Fruit fly (Drosophila melanogaster): ENCODE data around the gene CG14073.

The CG14073 gene

dm6 chr3L:18822450-18823220 lies 2.2 kb upstream of the CG14073 start, which contains the start of gene Cat (continued):
- TF ChIP-seq Oli (tag; optimal IDR thresholded peaks at IDR 0.05) (no peak), CG18476 (GFP tag; optimal IDR thresholded peaks at IDR 0.05) (peak; percentile 37), CG17328 (GFP tag; IDR thresholded peaks at IDR 0.05) (no peak), chn (GFP tag; optimal IDR thresholded peaks at IDR 0.05) (no peak), CG3726 (GFP tag; IDR thresholded peaks at IDR 0.05) (no peak), crp (GFP tag; optimal IDR thresholded peaks at IDR 0.05) (peak in 1 of 2 experiments; percentile 12), Pdp1 (GFP tag; optimal IDR thresholded peaks at IDR 0.05) (peak in 1 of 2 experiments; percentile 98), CG18764 (GFP tag; optimal IDR thresholded peaks at IDR 0.05) (no peak), HLH4C (GFP tag; IDR thresholded peaks at IDR 0.05; ENCODE audit: partially characterized antibody) (peak; percentile 79), gsb (GFP tag; IDR thresholded peaks at IDR 0.05) (no peak), Chrac-16 (GFP tag; optimal IDR thresholded peaks at IDR 0.05) (peak; percentile 27), odd (GFP tag; optimal IDR thresholded peaks at IDR 0.05) (no peak), H15 (GFP tag; IDR thresholded peaks at IDR 0.05) (no peak), croc (GFP tag; conservative IDR thresholded peaks at IDR 0.05) (no peak), CG9932 (GFP tag; IDR thresholded peaks at IDR 0.05) (no peak), E2f2 (GFP tag; IDR thresholded peaks at IDR 0.05) (peak; percentile 28; the same call in 1 of the 2 replicates), sisA (GFP tag; IDR thresholded peaks at IDR 0.05) (no peak), unpg (GFP tag; optimal IDR thresholded peaks at IDR 0.05) (peak; percentile 29), fu2 (GFP tag; optimal IDR thresholded peaks at IDR 0.05) (no peak), cg (GFP tag; optimal IDR thresholded peaks at IDR 0.05) (peak; percentile 99), CG9215 (GFP tag; IDR thresholded peaks at IDR 0.05) (no peak), BtbVII (GFP tag; optimal IDR thresholded peaks at IDR 0.05) (peak; percentile 16), CG15514 (GFP tag; optimal IDR thresholded peaks at IDR 0.05) (peak; percentile 45), CG8765 (GFP tag; IDR thresholded peaks at IDR 0.05) (no peak), bbx (GFP tag; IDR thresholded peaks at IDR 0.05; ENCODE audit: partially characterized antibody) (peak; percentile 88), toy (GFP tag; IDR thresholded peaks at IDR 0.05) (no peak), Jarid2 (GFP tag; optimal IDR thresholded peaks at IDR 0.05) (peak; percentile 8), wek (GFP tag; optimal IDR thresholded peaks at IDR 0.05) (no peak), CG10959 (GFP tag; IDR thresholded peaks at IDR 0.05) (no peak), CG32532 (GFP tag; IDR thresholded peaks at IDR 0.05) (0 out of 2 replicates have a peak, but pooled peaks have one; percentile 19), CG11398 (GFP tag; optimal IDR thresholded peaks at IDR 0.05) (no peak), Dll (GFP tag; IDR thresholded peaks at IDR 0.05; ENCODE audit: partially characterized antibody) (peak; percentile 94), org-1 (GFP tag; optimal IDR thresholded peaks at IDR 0.05) (no peak), unc-4 (GFP tag; IDR thresholded peaks at IDR 0.05; ENCODE audit: partially characterized antibody) (peak; percentile 91), Blimp-1 (GFP tag; optimal IDR thresholded peaks at IDR 0.05) (peak; percentile 27), CG7271 (tag; optimal IDR thresholded peaks at IDR 0.05) (no peak), mld (GFP tag; IDR thresholded peaks at IDR 0.05; ENCODE audit: partially characterized antibody) (peak; percentile 73; the same call in 2 of the 3 replicates), CG6765 (GFP tag; optimal IDR thresholded peaks at IDR 0.05) (peak; percentile 43), CG8359 (GFP tag; optimal IDR thresholded peaks at IDR 0.05; ENCODE audit: borderline replicate concordance) (no peak), gro (GFP tag; optimal IDR thresholded peaks at IDR 0.05) (peak; percentile 36), Oaz (GFP tag; IDR thresholded peaks at IDR 0.05) (no peak), Dref (GFP tag; IDR thresholded peaks at IDR 0.05) (no peak; the same call in 1 of the 2 replicates), dmrt99B (tag; optimal IDR thresholded peaks at IDR 0.05) (no peak), Sox100B (GFP tag; optimal IDR thresholded peaks at IDR 0.05) (peak; percentile 19), lov (optimal IDR thresholded peaks at IDR 0.05) (no peak), lov (GFP tag; IDR thresholded peaks at IDR 0.05) (no peak), ham (GFP tag; IDR thresholded peaks at IDR 0.05) (no peak), CG12236 (GFP tag; optimal IDR thresholded peaks at IDR 0.05) (no peak), CG2199 (GFP tag; IDR thresholded peaks at IDR 0.05) (peak; percentile 64; the same call in 1 of the 3 replicates)

All from whole organism, embryonic.